Worm (Caenorhabditis elegans) whole organism, young adult: ENCODE results near the gene phat-3.

ENCODE experiments used
- D2030.7 ChIP-seq: fragments of 200-800 bp; sonication (Bioruptor generic); IDR thresholded peaks from 2 replicates; pipeline ENCODE4 v1.3.6; 2022; ENCODE audit warnings: missing genetic modification reagents, missing genetic modification characterization, missing compliant biosample characterization
- F10E7.11 ChIP-seq: sonication (generic microtip); optimal IDR thresholded peaks from 2 replicates; lab custom pipeline; 2017; ENCODE audit warnings: mild to moderate bottlenecking, missing genetic modification characterization, moderate library complexity, missing compliant biosample characterization
- F23B12.7 ChIP-seq: sonication (generic microtip); optimal IDR thresholded peaks from 2 replicates; lab custom pipeline; 2017; ENCODE audit warnings: missing genetic modification characterization, mild to moderate bottlenecking, missing compliant biosample characterization, antibody characterized with exemption, moderate library complexity; ENCODE audit not compliant: insufficient read depth
- F33H1.4 ChIP-seq: fragments of 200-800 bp; sonication (Bioruptor generic); IDR thresholded peaks from 2 replicates; pipeline ENCODE4 v1.3.6; 2022; ENCODE audit warnings: missing genetic modification reagents, missing genetic modification characterization, missing compliant biosample characterization
- F39B2.1 ChIP-seq: fragments of 200-800 bp; sonication (Bioruptor generic); IDR thresholded peaks from 2 replicates; pipeline ENCODE4 v1.3.6; 2022; ENCODE audit warnings: missing genetic modification reagents, missing genetic modification characterization, missing compliant biosample characterization
- F55B11.4 ChIP-seq: sonication (generic microtip); optimal IDR thresholded peaks from 2 replicates; lab custom pipeline; 2016; ENCODE audit warnings: missing compliant biosample characterization, missing genetic modification characterization, borderline replicate concordance; ENCODE audit not compliant: insufficient read depth
- K11D2.4 ChIP-seq: fragments of 200-800 bp; sonication (Bioruptor generic); IDR thresholded peaks from 2 replicates; pipeline ENCODE4 v1.3.6; 2022; ENCODE audit warnings: missing genetic modification reagents, missing genetic modification characterization, missing compliant biosample characterization
- T26A5.8 ChIP-seq: sonication (generic microtip); optimal IDR thresholded peaks from 2 replicates; lab custom pipeline; 2016; ENCODE audit warnings: missing genetic modification characterization, missing compliant biosample characterization
- Y95B8A.8 ChIP-seq: fragments of 200-800 bp; sonication (Bioruptor generic); IDR thresholded peaks from 2 replicates; pipeline ENCODE4 v1.3.6; 2022; ENCODE audit warnings: missing genetic modification reagents, missing genetic modification characterization, missing compliant biosample characterization
- akir-1 ChIP-seq: fragments of 200-800 bp; sonication (Bioruptor generic); optimal IDR thresholded peaks from 2 replicates; lab custom pipeline; 2018; ENCODE audit warnings: mild to moderate bottlenecking, missing genetic modification characterization, moderate library complexity, missing compliant biosample characterization
- aptf-2 ChIP-seq: fragments of 200-800 bp; sonication (Bioruptor generic); conservative IDR thresholded peaks from 2 replicates; pipeline ENCODE4 v1.3.6; 2022; ENCODE audit warnings: missing genetic modification reagents, missing genetic modification characterization, missing compliant biosample characterization
- atf-7 ChIP-seq: sonication (generic microtip); optimal IDR thresholded peaks from 2 replicates; lab custom pipeline; 2017; ENCODE audit warnings: mild to moderate bottlenecking, missing genetic modification characterization, missing compliant biosample characterization
- ceh-100 ChIP-seq: fragments of 200-800 bp; sonication (Bioruptor generic); IDR thresholded peaks from 2 replicates; pipeline ENCODE4 v1.3.6; 2022; ENCODE audit warnings: missing genetic modification reagents, missing genetic modification characterization, missing compliant biosample characterization
- ceh-27 ChIP-seq: fragments of 200-800 bp; sonication (Bioruptor generic); optimal IDR thresholded peaks from 2 replicates; lab custom pipeline; 2018; ENCODE audit warnings: mild to moderate bottlenecking, missing genetic modification characterization, moderate library complexity, missing compliant biosample characterization
- ceh-40 ChIP-seq: fragments of 200-800 bp; sonication (Bioruptor generic); IDR thresholded peaks from 2 replicates; pipeline ENCODE4 v1.3.6; 2022; ENCODE audit warnings: missing genetic modification characterization, missing compliant biosample characterization
- ceh-91 ChIP-seq: fragments of 200-800 bp; sonication (Bioruptor generic); IDR thresholded peaks from 2 replicates; pipeline ENCODE4 v1.3.6; 2022; ENCODE audit warnings: missing genetic modification reagents, missing genetic modification characterization, missing compliant biosample characterization
- dpff-1 ChIP-seq: sonication (generic microtip); optimal IDR thresholded peaks from 2 replicates; lab custom pipeline; 2017; ENCODE audit warnings: mild to moderate bottlenecking, missing genetic modification characterization, missing compliant biosample characterization
- egl-18 ChIP-seq: fragments of 200-800 bp; sonication (Bioruptor generic); IDR thresholded peaks from 2 replicates; pipeline ENCODE4 v1.3.6; 2022; ENCODE audit warnings: missing genetic modification reagents, missing genetic modification characterization, missing compliant biosample characterization
- egrh-3 ChIP-seq: fragments of 200-800 bp; sonication (Bioruptor generic); IDR thresholded peaks from 2 replicates; pipeline ENCODE4 v1.3.6; 2022; ENCODE audit warnings: missing genetic modification reagents, missing genetic modification characterization, missing compliant biosample characterization
- fkh-3 ChIP-seq: sonication (generic microtip); optimal IDR thresholded peaks from 2 replicates; lab custom pipeline; 2016; ENCODE audit warnings: mild to moderate bottlenecking, missing genetic modification characterization, missing compliant biosample characterization
- gei-17 ChIP-seq: fragments of 200-800 bp; sonication (Bioruptor generic); optimal IDR thresholded peaks from 2 replicates; lab custom pipeline; 2018; ENCODE audit warnings: mild to moderate bottlenecking, missing genetic modification characterization, missing compliant biosample characterization
- him-1 ChIP-seq: sonication (generic microtip); optimal IDR thresholded peaks from 2 replicates; lab custom pipeline; 2016; ENCODE audit warnings: missing genotype, missing genetic modification reagents, missing genetic modification characterization, missing compliant biosample characterization
- hlh-26 ChIP-seq: fragments of 200-800 bp; sonication (Bioruptor generic); conservative IDR thresholded peaks from 2 replicates; pipeline ENCODE4 v1.3.6; 2022; ENCODE audit warnings: missing genetic modification reagents, missing genetic modification characterization, missing compliant biosample characterization
- hsf-1 ChIP-seq: fragments of 200-800 bp; sonication (Bioruptor generic); IDR thresholded peaks from 2 replicates; pipeline ENCODE4 v1.3.6; 2022; ENCODE audit warnings: missing genetic modification reagents, missing genetic modification characterization, missing compliant biosample characterization
- lag-1 ChIP-seq: fragments of 200-800 bp; sonication (Bioruptor generic); IDR thresholded peaks from 2 replicates; pipeline ENCODE4 v1.3.6; 2022; ENCODE audit warnings: missing genetic modification reagents, missing genetic modification characterization, missing compliant biosample characterization
- let-526 ChIP-seq: fragments of 200-800 bp; sonication (Bioruptor generic); IDR thresholded peaks from 2 replicates; pipeline ENCODE4 v1.3.6; 2022; ENCODE audit warnings: missing genetic modification reagents, missing genetic modification characterization, missing compliant biosample characterization
- lin-54 ChIP-seq: fragments of 200-800 bp; sonication (Bioruptor generic); optimal IDR thresholded peaks from 2 replicates; lab custom pipeline; 2018; ENCODE audit warnings: mild to moderate bottlenecking, missing genetic modification characterization, missing compliant biosample characterization
- madf-6 ChIP-seq: fragments of 200-800 bp; sonication (Bioruptor generic); IDR thresholded peaks from 2 replicates; pipeline ENCODE4 v1.3.6; 2022; ENCODE audit warnings: missing genetic modification reagents, missing genetic modification characterization, missing compliant biosample characterization
- mcd-1 ChIP-seq: fragments of 200-800 bp; sonication (Bioruptor generic); IDR thresholded peaks from 2 replicates; pipeline ENCODE4 v1.3.6; 2022; ENCODE audit warnings: missing genetic modification reagents, missing genetic modification characterization, missing compliant biosample characterization
- mel-28 ChIP-seq: sonication (generic microtip); optimal IDR thresholded peaks from 2 replicates; lab custom pipeline; 2016; ENCODE audit warnings: borderline replicate concordance, mild to moderate bottlenecking, missing genetic modification characterization, missing compliant biosample characterization
- nfya-2 ChIP-seq: fragments of 200-800 bp; sonication (Bioruptor generic); IDR thresholded peaks from 2 replicates; pipeline ENCODE4 v1.3.6; 2022; ENCODE audit warnings: missing genetic modification reagents, missing genetic modification characterization, missing compliant biosample characterization
- snpc-1.1 ChIP-seq: sonication (generic microtip); optimal IDR thresholded peaks from 2 replicates; lab custom pipeline; 2017; ENCODE audit warnings: missing genetic modification characterization, mild to moderate bottlenecking, missing compliant biosample characterization, antibody characterized with exemption, moderate library complexity, missing genotype, missing genetic modification reagents; ENCODE audit not compliant: insufficient read depth
- snpc-4 ChIP-seq, 5 experiments: fragments of 150-350 bp in 1 of 5; sonication (generic microtip) in 4 of 5; optimal IDR thresholded peaks; 2 replicates each; lab custom pipeline; 2014 to 2018; ENCODE audit warnings: missing genetic modification characterization in 5 of 5, missing biosample characterization in 3 of 5, antibody characterized with exemption in 2 of 5, mild to moderate bottlenecking in 2 of 5, missing compliant biosample characterization in 2 of 5, missing genotype in 2 of 5, moderate library complexity in 2 of 5, missing genetic modification reagents in 1 of 5
- tbp1 ChIP-seq: fragments of 200-800 bp; sonication (Bioruptor generic); optimal IDR thresholded peaks from 2 replicates; lab custom pipeline; 2018; ENCODE audit warnings: mild to moderate bottlenecking, missing genetic modification characterization, missing compliant biosample characterization
- xnd-1 ChIP-seq: sonication (generic microtip); optimal IDR thresholded peaks from 2 replicates; lab custom pipeline; 2016; ENCODE audit warnings: missing genotype, missing genetic modification reagents, missing genetic modification characterization, missing compliant biosample characterization
- ztf-18 ChIP-seq: sonication (generic microtip); optimal IDR thresholded peaks from 2 replicates; lab custom pipeline; 2016; ENCODE audit warnings: missing genotype, mild to moderate bottlenecking, missing genetic modification characterization, missing compliant biosample characterization
- ztf-22 ChIP-seq: fragments of 200-800 bp; sonication (Bioruptor generic); optimal IDR thresholded peaks from 2 replicates; lab custom pipeline; 2018; ENCODE audit warnings: mild to moderate bottlenecking, missing genetic modification characterization, moderate library complexity, missing compliant biosample characterization

phat-3 gene

DNA sequence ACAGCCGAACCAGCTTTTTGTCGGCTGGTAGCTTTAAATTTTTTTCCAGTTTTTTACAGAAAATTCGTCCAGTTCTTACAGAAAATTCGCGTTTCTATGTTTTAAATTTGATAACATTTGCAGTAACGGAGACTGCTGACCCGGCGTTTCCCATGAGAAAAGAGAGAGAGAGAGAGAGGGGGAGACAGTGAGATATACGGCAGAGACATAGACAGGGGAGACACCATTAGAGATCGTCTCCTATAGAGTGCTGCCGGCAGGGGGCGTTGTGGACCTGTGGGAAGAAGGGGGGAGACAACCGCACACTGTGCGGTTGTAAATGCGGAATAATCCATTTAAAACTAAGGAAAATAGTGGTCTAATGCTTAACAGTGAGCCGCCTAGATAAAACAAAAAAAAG, 14.1 kb upstream of the phat-3 start (continued):
- TF ChIP-seq hsf-1 (GFP tag; lab: Robert Waterston, UW): no peak
- no peak for TF ChIP-seq akir-1
- TF ChIP-seq aptf-2 (GFP tag; lab: Robert Waterston, UW): peak; percentile 95
- TF ChIP-seq F33H1.4 (GFP tag; lab: Robert Waterston, UW): no peak
- no peak for TF ChIP-seq ceh-91 (GFP tag; lab: Robert Waterston, UW)
- TF ChIP-seq snpc-4 (GFP tag; optimal IDR thresholded peaks at IDR 0.05; lab: Kevin White, UChicago): no peak
- TF ChIP-seq snpc-4 (tag; optimal IDR thresholded peaks at IDR 0.05; lab: Kevin White, UChicago): no peak
- TF ChIP-seq F10E7.11 (tag; lab: Kevin White, UChicago): no peak
- TF ChIP-seq dpff-1: no peak
- TF ChIP-seq tbp1 (GFP tag; lab: Kevin White, UChicago): no peak
- TF ChIP-seq mel-28 (tag; lab: Kevin White, UChicago): no peak
- no peak for TF ChIP-seq him-1 (tag; lab: Kevin White, UChicago)
- TF ChIP-seq F55B11.4: no peak
- TF ChIP-seq ceh-27 (GFP tag; lab: Kevin White, UChicago): no peak
- TF ChIP-seq ceh-40 (GFP tag; lab: Robert Waterston, UW): no peak
- no peak for TF ChIP-seq let-526 (GFP tag; lab: Robert Waterston, UW)
- no peak for TF ChIP-seq snpc-1.1 (tag; lab: Kevin White, UChicago)
- TF ChIP-seq F39B2.1 (GFP tag; lab: Robert Waterston, UW): no peak
- TF ChIP-seq T26A5.8 (tag; lab: Kevin White, UChicago): no peak
- TF ChIP-seq atf-7 (tag; lab: Kevin White, UChicago): no peak
- TF ChIP-seq nfya-2: no peak
- no peak for TF ChIP-seq ztf-18 (tag; lab: Kevin White, UChicago)
- no peak for TF ChIP-seq ceh-100 (GFP tag; lab: Robert Waterston, UW)
- no peak for TF ChIP-seq K11D2.4
- no peak for TF ChIP-seq lin-54
- 0 out of 2 replicates have a peak, but pooled peaks have one; percentile 18 for TF ChIP-seq egrh-3 (GFP tag; lab: Robert Waterston, UW)
- no peak for TF ChIP-seq Y95B8A.8 (GFP tag; lab: Robert Waterston, UW)
- TF ChIP-seq madf-6 (GFP tag; lab: Robert Waterston, UW): 0 out of 2 replicates have a peak, but pooled peaks have one; percentile 14
- no peak for TF ChIP-seq fkh-3
- TF ChIP-seq hlh-26 (GFP tag; lab: Robert Waterston, UW): no peak

DNA sequence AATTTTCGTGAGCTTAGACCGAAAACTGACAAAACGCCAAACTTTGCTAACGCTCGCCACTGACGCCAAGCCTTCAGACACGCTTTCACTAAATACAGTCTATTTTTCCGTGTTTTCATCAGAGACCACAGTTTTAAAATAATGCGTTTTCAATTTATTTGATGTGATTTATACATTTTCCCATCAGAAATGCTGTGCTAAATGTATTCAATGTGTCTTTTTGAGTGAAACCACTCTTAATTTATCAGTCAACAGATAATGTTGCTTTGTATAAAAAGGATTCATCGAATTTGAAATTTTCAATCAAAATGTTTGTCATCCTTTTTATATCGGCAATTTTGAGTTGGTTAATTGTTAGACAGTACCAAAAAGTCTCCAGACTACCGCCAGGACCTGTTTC, 12.4 kb upstream of the phat-3 start, which contains the start of gene cyp-35A4:
cyp-35A4 (plus strand) TSS at position 301 of the 400 bp plus-strand sequence.
- no peak for TF ChIP-seq xnd-1 (tag; lab: Kevin White, UChicago)
- no peak for TF ChIP-seq F23B12.7 (tag; lab: Kevin White, UChicago)
- TF ChIP-seq mcd-1: no peak
- no peak for TF ChIP-seq egl-18 (GFP tag; lab: Robert Waterston, UW)
- TF ChIP-seq egrh-3 (GFP tag; lab: Robert Waterston, UW): no peak
- no peak for TF ChIP-seq lag-1 (GFP tag; lab: Robert Waterston, UW)
- no peak for TF ChIP-seq him-1 (tag; lab: Kevin White, UChicago)
- no peak for TF ChIP-seq ztf-22
- no peak for TF ChIP-seq D2030.7 (GFP tag; lab: Robert Waterston, UW)
- no peak for TF ChIP-seq gei-17 (GFP tag; lab: Kevin White, UChicago)
